Fruit fly (Drosophila melanogaster): ENCODE measurements around the gene Btk.

The Btk gene

dm6 chr2L:8334705-8335104 is 33.8 kb upstream of the Btk start (continued):
- TF ChIP-seq Med (GFP tag) (peak; percentile 70), CG7372 (GFP tag; IDR thresholded peaks at IDR 0.05) (peak; percentile 99), CG4617 (GFP tag; optimal IDR thresholded peaks at IDR 0.05; ENCODE audit: borderline replicate concordance) (no peak), CG18011 (GFP tag; optimal IDR thresholded peaks at IDR 0.05) (peak; percentile 96), aop (GFP tag; IDR thresholded peaks at IDR 0.05) (no peak), CG6689 (GFP tag; IDR thresholded peaks at IDR 0.05) (0 out of 2 replicates have a peak, but pooled peaks have one; percentile 18), CG17385 (GFP tag; optimal IDR thresholded peaks at IDR 0.05) (no peak), CoRest (tag; optimal IDR thresholded peaks at IDR 0.05) (peak; percentile 11), CG11560 (tag; IDR thresholded peaks at IDR 0.05) (no peak), chinmo (GFP tag; IDR thresholded peaks at IDR 0.05; ENCODE audit: partially characterized antibody) (0 out of 4 replicates have a peak, but pooled peaks have one; percentile 68), trem (tag; optimal IDR thresholded peaks at IDR 0.05) (no peak), CG13287 (GFP tag; IDR thresholded peaks at IDR 0.05; ENCODE audit: partially characterized antibody) (peak; percentile 30; the same call in 1 of the 2 replicates), ara (GFP tag; IDR thresholded peaks at IDR 0.05) (peak; percentile 14; the same call in 1 of the 2 replicates), CG10979 (tag; optimal IDR thresholded peaks at IDR 0.05) (peak; percentile 49), Kr (GFP tag; optimal IDR thresholded peaks at IDR 0.05) (no peak), MBD-R2 (GFP tag; IDR thresholded peaks at IDR 0.05) (0 out of 2 replicates have a peak, but pooled peaks have one; percentile 34), CG31224 (GFP tag; IDR thresholded peaks at IDR 0.05) (no peak), zfh1 (GFP tag; IDR thresholded peaks at IDR 0.05) (peak; percentile 63; the same call in 2 of the 3 replicates), Drgx (GFP tag; IDR thresholded peaks at IDR 0.05) (0 out of 2 replicates have a peak, but pooled peaks have one; percentile 38), CG17802 (tag; optimal IDR thresholded peaks at IDR 0.05) (no peak), CG10274 (GFP tag; optimal IDR thresholded peaks at IDR 0.05) (no peak), Ets97D (GFP tag; optimal IDR thresholded peaks at IDR 0.05) (no peak), exex (tag; optimal IDR thresholded peaks at IDR 0.05) (no peak), CG9727 (GFP tag; optimal IDR thresholded peaks at IDR 0.05) (no peak), CG2129 (GFP tag; IDR thresholded peaks at IDR 0.05; ENCODE audit: partially characterized antibody) (no peak), D (optimal IDR thresholded peaks at IDR 0.05) (no peak), D (GFP tag; optimal IDR thresholded peaks at IDR 0.05) (no peak), Side (GFP tag; optimal IDR thresholded peaks at IDR 0.05) (no peak), stc (GFP tag; IDR thresholded peaks at IDR 0.05) (0 out of 2 replicates have a peak, but pooled peaks have one; percentile 15), Optix (GFP tag; IDR thresholded peaks at IDR 0.05) (0 out of 3 replicates have a peak, but pooled peaks have one; percentile 24), NK7.1 (GFP tag; optimal IDR thresholded peaks at IDR 0.05) (no peak), cwo (GFP tag; optimal IDR thresholded peaks at IDR 0.05) (peak; percentile 10)

- TF ChIP-seq CG1647 (GFP tag; optimal IDR thresholded peaks at IDR 0.05) = no peak
- no peak for TF ChIP-seq CG18764 (GFP tag; optimal IDR thresholded peaks at IDR 0.05)
- no peak for TF ChIP-seq CG17612 (GFP tag; IDR thresholded peaks at IDR 0.05)
- TF ChIP-seq D19A (tag; optimal IDR thresholded peaks at IDR 0.05) = no peak
- TF ChIP-seq crol (GFP tag; IDR thresholded peaks at IDR 0.05) = peak; percentile 41
- no peak for TF ChIP-seq CG4617 (GFP tag; optimal IDR thresholded peaks at IDR 0.05; ENCODE audit: borderline replicate concordance)
- TF ChIP-seq Hr39 (optimal IDR thresholded peaks at IDR 0.05) = peak; percentile 75
- TF ChIP-seq CTCF (GFP tag; optimal IDR thresholded peaks at IDR 0.05) = no peak
- 0 out of 3 replicates have a peak, but pooled peaks have one; percentile 13 for TF ChIP-seq CG7963 (GFP tag; IDR thresholded peaks at IDR 0.05; ENCODE audit: partially characterized antibody)
- TF ChIP-seq CG14050 (GFP tag; IDR thresholded peaks at IDR 0.05) = no peak
- no peak for TF ChIP-seq Doc2 (GFP tag; IDR thresholded peaks at IDR 0.05)
- no peak for TF ChIP-seq grau (tag; optimal IDR thresholded peaks at IDR 0.05)
- no peak for TF ChIP-seq Atf6 (GFP tag; IDR thresholded peaks at IDR 0.05)
- no peak for TF ChIP-seq Sin3A (optimal IDR thresholded peaks at IDR 0.05)
- TF ChIP-seq CG4360 (GFP tag; IDR thresholded peaks at IDR 0.05) = no peak
- TF ChIP-seq tgo (GFP tag; IDR thresholded peaks at IDR 0.05) = no peak
Measured at dm6 chr2L:8333624-8334023, 32.7 kb upstream of the Btk start.

All from whole organism, embryonic.